Worm (Caenorhabditis elegans): Measurements from ENCODE around the gene srx-128.

The srx-128 gene

DNA sequence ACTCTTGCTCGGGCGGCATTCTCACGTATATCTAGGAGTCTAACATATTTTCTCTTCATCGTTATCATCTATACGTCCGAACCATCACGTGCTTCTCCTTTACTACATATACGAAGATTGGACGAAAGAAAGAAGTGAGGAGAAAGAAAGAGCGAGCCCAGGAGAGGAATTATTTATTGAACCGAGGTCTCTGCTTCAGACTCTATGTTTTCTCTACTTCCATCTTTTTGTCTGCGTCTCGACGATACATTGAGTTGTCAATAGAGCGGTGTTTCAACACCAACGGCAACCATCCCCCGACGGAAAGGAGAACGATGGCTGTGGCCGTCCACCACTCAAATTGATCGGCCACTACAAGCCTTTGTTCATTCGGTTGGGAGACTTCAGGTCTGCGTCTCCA lies 47.9 kb upstream of the srx-128 start (continued):
- no peak for TF ChIP-seq snpc-4 (tag; optimal IDR thresholded peaks at IDR 0.05)
- peak in 1 of 2 experiments; percentile 85 for TF ChIP-seq hif-1 (tag; optimal IDR thresholded peaks at IDR 0.05)
- TF ChIP-seq ZK546.5 (tag; optimal IDR thresholded peaks at IDR 0.05): no peak
- peak; percentile 40 to 87 for TF ChIP-seq mdl-1 (tag; optimal IDR thresholded peaks at IDR 0.05)
- peak; percentile 35; the same call in 1 of the 2 replicates for TF ChIP-seq set-16 (GFP tag; IDR thresholded peaks at IDR 0.05)
- TF ChIP-seq ceh-62 (tag; optimal IDR thresholded peaks at IDR 0.05): no peak
- TF ChIP-seq jun-1 (tag; optimal IDR thresholded peaks at IDR 0.05): no peak
- TF ChIP-seq mdt-29 (GFP tag; IDR thresholded peaks at IDR 0.05): no peak
- TF ChIP-seq fos-1 (tag; optimal IDR thresholded peaks at IDR 0.05): no peak
- TF ChIP-seq nhr-11 (tag; optimal IDR thresholded peaks at IDR 0.05): peak; percentile 96
- peak; percentile 39; the same call in 1 of the 2 replicates for TF ChIP-seq madf-9 (GFP tag; conservative IDR thresholded peaks at IDR 0.05)
- TF ChIP-seq tag-97 (GFP tag; IDR thresholded peaks at IDR 0.05): no peak
- no peak for TF ChIP-seq F49E8.2 (tag; optimal IDR thresholded peaks at IDR 0.05; ENCODE audit: borderline replicate concordance)
- TF ChIP-seq zip-2 (tag; optimal IDR thresholded peaks at IDR 0.05): no peak
- no peak for TF ChIP-seq zfp-2 (tag; optimal IDR thresholded peaks at IDR 0.05)
- no peak for TF ChIP-seq spr-3 (GFP tag; optimal IDR thresholded peaks at IDR 0.05)
- TF ChIP-seq nhr-42 (GFP tag; IDR thresholded peaks at IDR 0.05): no peak
- TF ChIP-seq F10B5.3 (tag; optimal IDR thresholded peaks at IDR 0.05): peak; percentile 33
- peak; percentile 72 for TF ChIP-seq ama-1 (optimal IDR thresholded peaks at IDR 0.05)
- peak; percentile 52 for TF ChIP-seq T26A8.4 (GFP tag; IDR thresholded peaks at IDR 0.05)
- TF ChIP-seq lsy-2 (tag; optimal IDR thresholded peaks at IDR 0.05): peak; percentile 84 to 88
- TF ChIP-seq gei-8 (GFP tag; optimal IDR thresholded peaks at IDR 0.05): no peak
- TF ChIP-seq duxl-1 (tag; optimal IDR thresholded peaks at IDR 0.05; ENCODE audit: poor library complexity): no peak
- peak; percentile 95 for TF ChIP-seq dve-1 (tag; optimal IDR thresholded peaks at IDR 0.05; ENCODE audit: insufficient read depth)
- no peak for TF ChIP-seq lin-39 (tag; optimal IDR thresholded peaks at IDR 0.05)
- TF ChIP-seq arid-1 (GFP tag; conservative IDR thresholded peaks at IDR 0.05): no peak; the same call in 1 of the 2 replicates
- no peak for TF ChIP-seq R02D3.7 (tag; optimal IDR thresholded peaks at IDR 0.05)
- no peak for TF ChIP-seq ZK337.2 (GFP tag; IDR thresholded peaks at IDR 0.05)
- TF ChIP-seq tra-1 (GFP tag; IDR thresholded peaks at IDR 0.05): peak; percentile 53
- no peak for TF ChIP-seq Y75B8A.6 (GFP tag; IDR thresholded peaks at IDR 0.05)

DNA sequence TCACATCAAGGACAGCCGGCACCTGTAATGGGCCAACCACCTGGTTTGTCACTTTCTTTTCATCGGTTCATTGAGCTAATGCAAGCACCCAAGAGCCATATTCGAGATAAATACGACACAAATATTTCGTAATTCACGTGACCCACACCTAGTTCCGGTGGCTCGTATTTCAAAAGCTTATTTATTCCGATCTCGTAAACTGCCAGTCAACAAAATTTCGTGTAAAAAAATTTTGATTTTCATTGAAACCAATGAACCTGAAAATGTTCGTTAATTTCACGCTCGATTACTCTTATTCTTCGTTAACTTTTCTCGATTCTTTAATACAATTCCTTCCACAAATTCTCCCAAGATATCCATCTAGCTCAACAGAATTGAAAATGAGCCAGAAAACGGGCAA lies 47.2 kb upstream of the srx-128 start:
- TF ChIP-seq mdt-29 (GFP tag; IDR thresholded peaks at IDR 0.05) (no peak), attf-4 (tag; optimal IDR thresholded peaks at IDR 0.05) (no peak), zip-11 (GFP tag; IDR thresholded peaks at IDR 0.05) (no peak), jun-1 (tag; optimal IDR thresholded peaks at IDR 0.05) (no peak), dmd-9 (GFP tag; IDR thresholded peaks at IDR 0.05) (no peak), aha-1 (tag) (peak; percentile 72), zfp-3 (GFP tag; conservative IDR thresholded peaks at IDR 0.05) (0 out of 2 replicates have a peak, but pooled peaks have one; percentile 21)

DNA sequence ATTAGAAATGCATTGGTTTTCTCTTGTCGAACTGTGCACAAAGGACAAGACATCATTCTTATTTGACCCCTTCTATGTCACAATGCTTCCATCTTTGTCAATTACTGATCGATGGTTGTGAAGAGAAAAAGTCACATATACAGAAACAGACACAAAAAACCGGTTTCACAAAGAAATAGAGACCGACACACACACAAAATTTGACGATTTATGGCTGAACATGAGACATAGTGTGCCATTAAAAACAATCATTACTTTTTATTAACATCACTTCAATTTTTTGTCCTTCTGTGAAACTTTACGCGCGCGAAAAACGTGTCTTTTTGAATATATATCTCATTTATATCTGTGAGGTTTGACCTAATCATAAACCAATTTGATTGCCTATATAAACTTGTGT lies 46.7 kb upstream of the srx-128 start:
- peak; percentile 72 for TF ChIP-seq hlh-30 (tag; optimal IDR thresholded peaks at IDR 0.05; ENCODE audit: insufficient read depth)
- TF ChIP-seq mdl-1 (tag; optimal IDR thresholded peaks at IDR 0.05): peak in 1 of 2 experiments; percentile 26
- peak; percentile 22 for TF ChIP-seq hlh-11 (tag; optimal IDR thresholded peaks at IDR 0.05)
- TF ChIP-seq nhr-28 (tag; optimal IDR thresholded peaks at IDR 0.05): peak; percentile 65
- TF ChIP-seq nhr-76 (tag; optimal IDR thresholded peaks at IDR 0.05): no peak
- TF ChIP-seq mep-1 (tag; optimal IDR thresholded peaks at IDR 0.05): peak; percentile 41
- TF ChIP-seq lsy-2 (tag; optimal IDR thresholded peaks at IDR 0.05): peak in 1 of 2 experiments; percentile 19
- no peak for TF ChIP-seq T20F7.1 (GFP tag; optimal IDR thresholded peaks at IDR 0.05)
- no peak for TF ChIP-seq aly-2 (tag; optimal IDR thresholded peaks at IDR 0.05)
